Fruit fly (Drosophila melanogaster) whole organism: ENCODE measurements around the gene Or83c.

Source experiments
- EcR ChIP-seq, 2 experiments: fragments of >200 bp; optimal IDR thresholded peaks; 2 replicates each; lab custom pipeline; 2017; ENCODE audit warnings: missing biosample characterization in 2 of 2, missing genetic modification characterization in 2 of 2, missing genetic modification reagents in 2 of 2
- pan ChIP-seq: fragments of >200 bp; optimal IDR thresholded peaks from 2 replicates; lab custom pipeline; 2017
- psq ChIP-seq: fragments of >200 bp; optimal IDR thresholded peaks from 2 replicates; lab custom pipeline; 2017

dm6 chr3R:6097042-6097441, 19.0 kb upstream of the Or83c start:
- no peak for TF ChIP-seq psq (lab: Kevin White, UChicago)
- TF ChIP-seq EcR (GFP tag; optimal IDR thresholded peaks at IDR 0.05; lab: Kevin White, UChicago): no peak
- no peak for TF ChIP-seq pan
